Worm (Caenorhabditis elegans) whole organism, late embryonic: ENCODE measurements around the gene fbxb-79.

Experiments
- C38D4.7 ChIP-seq: fragments of 200-800 bp; sonication (Bioruptor generic); optimal IDR thresholded peaks from 2 replicates; lab custom pipeline; 2018; ENCODE audit warnings: mild to moderate bottlenecking, missing genetic modification characterization, moderate library complexity, missing compliant biosample characterization
- Y22D7AL.16 ChIP-seq: sonication (generic microtip); optimal IDR thresholded peaks from 2 replicates; lab custom pipeline; 2016; ENCODE audit warnings: missing genetic modification characterization, missing compliant biosample characterization
- ama-1 ChIP-seq: fragments of 150-350 bp; optimal IDR thresholded peaks from 2 replicates; lab custom pipeline; 2014
- ceh-24 ChIP-seq: sonication (generic microtip); optimal IDR thresholded peaks from 2 replicates; lab custom pipeline; 2016; ENCODE audit warnings: mild to moderate bottlenecking, missing genetic modification characterization, missing compliant biosample characterization
- elt-2 ChIP-seq: sonication (generic microtip); optimal IDR thresholded peaks from 2 replicates; lab custom pipeline; 2016; ENCODE audit warnings: missing genetic modification reagents, missing genetic modification characterization, missing compliant biosample characterization
- fkh-10 ChIP-seq: fragments of 150-350 bp; optimal IDR thresholded peaks from 2 replicates; lab custom pipeline; 2014; ENCODE audit warnings: missing biosample characterization, missing genetic modification reagents, missing genetic modification characterization
- gmeb-2 ChIP-seq: sonication (generic microtip); optimal IDR thresholded peaks from 2 replicates; lab custom pipeline; 2016; ENCODE audit warnings: missing genetic modification characterization, inconsistent platforms, missing compliant biosample characterization
- lim-6 ChIP-seq: sonication (generic microtip); optimal IDR thresholded peaks from 2 replicates; lab custom pipeline; 2016; ENCODE audit warnings: missing genetic modification characterization, missing compliant biosample characterization
- unc-3 ChIP-seq, 2 experiments: fragments of 200-800 bp in 1 of 2; sonication (Bioruptor generic) in 1 of 2; sonication (generic microtip) in 1 of 2; conservative IDR thresholded peaks in 1 of 2; optimal IDR thresholded peaks in 1 of 2; 2 replicates each; pipeline versions ENCODE4 v1.3.6 to Lab custom; 2016 to 2022; ENCODE audit warnings: missing compliant biosample characterization in 2 of 2, missing genetic modification characterization in 2 of 2, missing genetic modification reagents in 1 of 2

- TF ChIP-seq unc-3 (GFP tag; conservative IDR thresholded peaks at IDR 0.05; lab: Robert Waterston, UW) (no peak), unc-3 (tag; optimal IDR thresholded peaks at IDR 0.05; lab: Kevin White, UChicago) (no peak), fkh-10 (GFP tag; lab: Kevin White, UChicago) (no peak), gmeb-2 (no peak), C38D4.7 (GFP tag; lab: Kevin White, UChicago) (no peak), ama-1 (lab: Kevin White, UChicago) (no peak), ceh-24 (tag; lab: Kevin White, UChicago) (no peak), lim-6 (tag; lab: Kevin White, UChicago) (no peak), Y22D7AL.16 (tag; lab: Kevin White, UChicago) (no peak), elt-2 (no peak)
Observed at ce11 chrIV:11160707-11161106, 28.6 kb downstream of the fbxb-79 start, which contains the start of gene C08F8.15.
